Worm (Caenorhabditis elegans): Measurements from ENCODE around the gene F48G7.7.

The F48G7.7 gene

DNA sequence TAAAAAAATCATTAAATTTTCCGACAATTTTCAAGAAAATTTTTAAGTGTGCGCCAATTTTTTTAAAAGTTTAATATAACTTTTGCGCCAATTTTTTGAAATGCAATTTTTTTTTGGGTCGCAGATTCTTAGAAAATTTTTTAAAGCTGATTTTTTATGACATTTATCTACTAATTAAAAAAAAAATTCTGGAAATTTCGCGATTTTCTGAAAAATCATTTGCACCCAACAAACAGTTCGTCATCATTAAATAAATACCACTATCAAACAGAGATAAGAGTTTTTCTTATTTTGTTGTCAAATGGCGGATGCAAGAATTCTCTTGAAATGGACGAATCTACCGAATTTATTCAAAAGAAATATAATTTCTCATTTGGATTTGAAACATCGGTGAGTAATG is 10.9 kb downstream of the F48G7.7 start, which contains the start of gene F48G7.13:
TSS of gene F48G7.13 (plus strand) at position 301 of the 400 bp plus-strand sequence.
- no peak for TF ChIP-seq ama-1 (optimal IDR thresholded peaks at IDR 0.05)
- TF ChIP-seq tbx-11 (GFP tag; IDR thresholded peaks at IDR 0.05) = no peak
- TF ChIP-seq sea-1 (GFP tag; conservative IDR thresholded peaks at IDR 0.05) = no peak
- TF ChIP-seq flt-1 (GFP tag; IDR thresholded peaks at IDR 0.05) = no peak
- TF ChIP-seq hmg-4 (GFP tag; optimal IDR thresholded peaks at IDR 0.05) = no peak
- TF ChIP-seq scrt-1 (GFP tag; IDR thresholded peaks at IDR 0.05) = no peak
- no peak for TF ChIP-seq tbx-37 (GFP tag; conservative IDR thresholded peaks at IDR 0.05)

DNA sequence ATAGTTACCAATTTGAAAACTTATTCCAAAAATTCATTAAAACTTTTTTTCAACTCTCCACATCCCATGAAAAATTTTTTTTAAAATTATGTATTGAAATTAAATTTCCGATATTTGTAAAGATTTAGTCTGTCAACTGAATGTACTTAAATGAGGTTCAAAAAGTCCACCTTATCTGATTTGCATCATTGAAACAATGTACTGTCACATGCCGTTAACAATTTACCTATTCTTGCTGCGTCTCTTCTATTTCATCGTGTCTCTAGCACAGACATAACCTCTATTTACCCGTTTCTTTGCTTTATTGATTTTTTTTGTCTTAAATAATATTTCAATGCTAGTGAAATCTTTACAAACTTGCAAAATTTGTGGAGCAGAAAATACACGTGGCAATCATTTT is 16.0 kb downstream of the F48G7.7 start, which contains the start of gene nhr-90:
TSS of gene nhr-90 (plus strand) at position 296 of the 400 bp plus-strand sequence.
- TF ChIP-seq B0310.2 (tag; optimal IDR thresholded peaks at IDR 0.05) = no peak
- TF ChIP-seq flt-1 (GFP tag; IDR thresholded peaks at IDR 0.05) = no peak
- no peak for TF ChIP-seq hnd-1 (tag; optimal IDR thresholded peaks at IDR 0.05)
- no peak for TF ChIP-seq tra-4 (tag; optimal IDR thresholded peaks at IDR 0.05)
- no peak for TF ChIP-seq tbx-37 (GFP tag; conservative IDR thresholded peaks at IDR 0.05)
- no peak for TF ChIP-seq ets-7 (tag; optimal IDR thresholded peaks at IDR 0.05)
- TF ChIP-seq tbx-11 (GFP tag; IDR thresholded peaks at IDR 0.05) = no peak
- TF ChIP-seq hmbx-1 (tag; optimal IDR thresholded peaks at IDR 0.05) = no peak

DNA sequence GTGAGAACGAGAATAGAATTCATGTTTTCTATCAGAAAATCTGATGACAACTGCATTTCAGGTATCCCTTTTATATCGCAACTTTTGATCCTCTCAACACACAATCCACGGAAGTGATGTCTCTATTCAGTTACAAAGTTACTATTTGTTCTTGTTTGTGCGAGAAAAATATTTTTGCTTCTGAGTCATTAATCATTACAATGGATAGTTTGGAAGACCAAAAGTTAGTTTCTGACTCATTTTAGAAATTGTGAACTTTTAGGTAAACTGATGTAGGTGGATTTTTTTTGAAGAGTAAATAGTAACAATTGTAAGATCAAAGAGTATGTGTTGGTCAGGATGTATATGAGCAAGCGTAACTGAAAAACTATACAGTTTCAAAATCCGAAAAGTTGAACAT is 16.6 kb downstream of the F48G7.7 start, which contains the start of gene srlf-36:
TSS of gene srlf-36 (minus strand) at position 101 of the 400 bp plus-strand sequence.
- TF ChIP-seq aly-1 (tag; optimal IDR thresholded peaks at IDR 0.05) = no peak
- TF ChIP-seq tra-4 (tag; optimal IDR thresholded peaks at IDR 0.05) = no peak
- no peak for TF ChIP-seq flt-1 (GFP tag; IDR thresholded peaks at IDR 0.05)

DNA sequence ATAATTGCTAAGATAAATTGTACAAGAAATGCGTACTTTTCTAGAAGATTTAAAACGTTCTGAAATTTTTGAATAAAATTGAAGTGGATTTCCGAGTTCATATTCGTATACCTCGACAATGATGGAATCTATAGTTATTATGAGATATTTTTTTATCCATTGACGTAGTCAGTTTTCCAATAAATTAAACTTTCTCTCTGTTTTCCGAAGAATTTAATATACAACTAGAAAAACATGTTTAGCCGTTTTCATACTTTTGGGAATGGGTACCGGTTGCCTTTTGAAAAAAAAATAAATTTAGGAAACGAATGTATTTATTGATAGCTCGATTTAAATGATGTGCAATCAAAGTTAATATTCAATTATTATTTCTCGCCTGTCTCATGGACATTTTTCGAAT is 17.4 kb downstream of the F48G7.7 start, which contains the start of gene srw-109:
TSS of gene srw-109 (minus strand) at position 101 of the 400 bp plus-strand sequence.
- TF ChIP-seq aly-1 (tag; optimal IDR thresholded peaks at IDR 0.05) (no peak), pes-1 (GFP tag; IDR thresholded peaks at IDR 0.05) (no peak), scrt-1 (GFP tag; IDR thresholded peaks at IDR 0.05) (no peak), ama-1 (optimal IDR thresholded peaks at IDR 0.05) (no peak), F13C5.2 (tag; optimal IDR thresholded peaks at IDR 0.05) (no peak), tbx-37 (GFP tag; conservative IDR thresholded peaks at IDR 0.05) (no peak)

DNA sequence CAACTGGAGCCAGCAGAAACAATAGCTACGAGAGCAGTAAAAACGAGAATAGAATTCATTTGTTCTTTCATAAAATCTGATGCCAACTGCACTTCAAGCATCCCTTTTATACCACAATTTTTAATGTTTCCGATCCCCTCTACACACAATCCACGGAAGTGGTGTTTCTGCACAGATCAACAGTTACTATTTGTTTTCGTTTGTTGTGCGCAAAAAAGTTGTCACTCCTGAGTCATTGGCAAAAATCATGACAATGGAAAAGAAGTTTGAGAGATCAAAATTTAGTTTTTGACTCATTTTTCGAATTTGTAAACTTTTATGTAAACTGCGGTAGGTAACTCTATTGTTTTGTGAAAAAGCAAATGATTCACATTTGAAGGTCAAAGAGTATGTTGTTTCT is 22.1 kb downstream of the F48G7.7 start, which contains the start of gene srlf-37:
TSS of gene srlf-37 (minus strand) at position 101 of the 400 bp plus-strand sequence.
- TF ChIP-seq F13C5.2 (tag; optimal IDR thresholded peaks at IDR 0.05) (no peak), ama-1 (optimal IDR thresholded peaks at IDR 0.05) (no peak), tra-4 (tag; optimal IDR thresholded peaks at IDR 0.05) (no peak), tbx-37 (GFP tag; conservative IDR thresholded peaks at IDR 0.05) (no peak), hmbx-1 (tag; optimal IDR thresholded peaks at IDR 0.05) (no peak), scrt-1 (GFP tag; IDR thresholded peaks at IDR 0.05) (no peak), tbx-11 (GFP tag; IDR thresholded peaks at IDR 0.05) (no peak)

DNA sequence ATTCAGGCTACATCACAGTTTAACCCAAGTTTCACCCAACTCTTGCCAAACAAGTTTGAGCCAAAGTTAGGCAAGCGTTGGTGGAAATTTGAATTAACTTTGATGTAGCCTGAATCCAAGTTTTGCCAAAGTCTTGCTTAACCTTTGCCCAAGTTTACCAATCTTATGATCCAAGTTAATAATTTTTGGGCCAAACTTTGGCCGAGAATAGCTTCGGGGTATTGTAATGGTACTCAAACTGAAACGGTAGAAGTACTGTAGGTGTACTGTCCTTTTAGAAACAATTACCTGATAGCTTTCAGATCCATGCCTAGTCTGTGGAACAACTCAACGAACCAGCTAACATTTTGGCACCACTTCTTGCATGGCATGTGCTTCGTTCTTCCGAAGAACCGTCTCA is 26.0 kb downstream of the F48G7.7 start, which contains the start of gene nhr-251:
TSS of gene nhr-251 (plus strand) at position 301 of the 400 bp plus-strand sequence.
- TF ChIP-seq tra-4 (tag; optimal IDR thresholded peaks at IDR 0.05) (no peak), ceh-36 (tag; optimal IDR thresholded peaks at IDR 0.05) (no peak), B0310.2 (tag; optimal IDR thresholded peaks at IDR 0.05) (no peak), hmg-4 (GFP tag; optimal IDR thresholded peaks at IDR 0.05) (no peak)

ce11 chrV:599783-600182 is 26.4 kb downstream of the F48G7.7 start:
- no peak for TF ChIP-seq sea-1 (GFP tag; conservative IDR thresholded peaks at IDR 0.05)
- TF ChIP-seq scrt-1 (GFP tag; IDR thresholded peaks at IDR 0.05) = no peak

DNA sequence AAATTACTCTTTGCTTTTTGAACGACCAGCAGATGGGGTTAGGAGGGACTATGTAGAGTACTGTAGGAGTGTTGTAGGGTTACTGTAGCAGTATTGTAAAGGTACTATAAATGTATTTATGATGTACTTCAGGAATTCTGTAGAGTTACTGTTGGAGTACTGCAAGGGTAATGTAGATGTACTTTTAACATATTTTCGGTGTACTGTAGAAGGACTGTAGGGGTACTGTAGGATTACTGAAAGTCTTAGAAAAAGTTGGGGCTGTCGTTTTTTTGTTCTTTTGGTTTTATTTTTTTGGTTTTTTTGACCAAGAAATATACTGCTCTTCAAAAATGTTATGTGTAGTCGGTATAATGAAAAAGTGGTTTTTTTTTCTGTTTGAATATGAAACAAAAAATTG is 27.6 kb downstream of the F48G7.7 start:
- TF ChIP-seq B0310.2 (tag; optimal IDR thresholded peaks at IDR 0.05) = no peak
- no peak for TF ChIP-seq hmbx-1 (tag; optimal IDR thresholded peaks at IDR 0.05)
- no peak for TF ChIP-seq scrt-1 (GFP tag; IDR thresholded peaks at IDR 0.05)
- no peak for TF ChIP-seq ets-7 (tag; optimal IDR thresholded peaks at IDR 0.05)
- no peak for TF ChIP-seq hmg-4 (GFP tag; optimal IDR thresholded peaks at IDR 0.05)
- TF ChIP-seq ceh-36 (tag; optimal IDR thresholded peaks at IDR 0.05) = no peak
- no peak for TF ChIP-seq ceh-13 (GFP tag; optimal IDR thresholded peaks at IDR 0.05)
- TF ChIP-seq tbx-11 (GFP tag; IDR thresholded peaks at IDR 0.05) = no peak
- TF ChIP-seq sea-1 (GFP tag; conservative IDR thresholded peaks at IDR 0.05) = no peak
- no peak for TF ChIP-seq aly-1 (tag; optimal IDR thresholded peaks at IDR 0.05)
- TF ChIP-seq pes-1 (GFP tag; IDR thresholded peaks at IDR 0.05) = no peak
- TF ChIP-seq F13C5.2 (tag; optimal IDR thresholded peaks at IDR 0.05) = no peak
- TF ChIP-seq flt-1 (GFP tag; IDR thresholded peaks at IDR 0.05) = no peak
- TF ChIP-seq tra-4 (tag; optimal IDR thresholded peaks at IDR 0.05) = no peak

DNA sequence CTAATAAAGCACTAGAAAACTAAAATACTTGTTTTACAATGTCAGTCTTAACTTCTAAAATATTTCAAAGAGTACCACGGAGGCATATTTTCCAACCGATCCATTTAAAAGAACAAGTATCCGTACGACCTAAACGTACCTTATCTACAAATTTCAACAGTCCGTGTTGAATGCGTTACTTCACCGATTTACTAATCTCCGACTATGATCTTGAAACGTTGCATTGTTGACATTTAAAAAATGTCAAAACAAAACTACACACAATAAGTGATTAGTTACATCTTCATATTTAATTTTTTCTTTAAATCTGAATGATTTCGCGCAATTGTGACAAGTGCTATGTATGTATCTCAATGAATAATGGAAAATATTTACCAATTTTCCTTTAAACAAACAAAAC is 28.4 kb downstream of the F48G7.7 start:
- TF ChIP-seq B0310.2 (tag; optimal IDR thresholded peaks at IDR 0.05) (no peak), sea-1 (GFP tag; conservative IDR thresholded peaks at IDR 0.05) (no peak), scrt-1 (GFP tag; IDR thresholded peaks at IDR 0.05) (no peak), hnd-1 (tag; optimal IDR thresholded peaks at IDR 0.05) (no peak), ceh-13 (GFP tag; optimal IDR thresholded peaks at IDR 0.05) (no peak), F13C5.2 (tag; optimal IDR thresholded peaks at IDR 0.05) (no peak), pes-1 (GFP tag; IDR thresholded peaks at IDR 0.05) (no peak), tra-4 (tag; optimal IDR thresholded peaks at IDR 0.05) (no peak), hmbx-1 (tag; optimal IDR thresholded peaks at IDR 0.05) (no peak), ama-1 (optimal IDR thresholded peaks at IDR 0.05) (no peak), flt-1 (GFP tag; IDR thresholded peaks at IDR 0.05) (no peak), aly-1 (tag; optimal IDR thresholded peaks at IDR 0.05) (no peak), hmg-4 (GFP tag; optimal IDR thresholded peaks at IDR 0.05) (no peak), tbx-37 (GFP tag; conservative IDR thresholded peaks at IDR 0.05) (no peak), ets-7 (tag; optimal IDR thresholded peaks at IDR 0.05) (no peak), tbx-11 (GFP tag; IDR thresholded peaks at IDR 0.05) (no peak), ceh-36 (tag; optimal IDR thresholded peaks at IDR 0.05) (no peak)

Measured in whole organism, early embryonic.